Worm (Caenorhabditis elegans) whole organism, L3 larva: ENCODE results near the gene T24F1.4.

Experiments used
- R02D3.7 ChIP-seq: fragments of 150-350 bp; optimal IDR thresholded peaks from 2 replicates; lab custom pipeline; 2014; ENCODE audit warnings: missing biosample characterization, missing genetic modification characterization
- ZK546.5 ChIP-seq: sonication (generic microtip); optimal IDR thresholded peaks from 2 replicates; lab custom pipeline; 2017; ENCODE audit warnings: missing biosample characterization, missing genetic modification characterization
- aly-2 ChIP-seq: fragments of 150-350 bp; optimal IDR thresholded peaks from 2 replicates; lab custom pipeline; 2014; ENCODE audit warnings: missing biosample characterization, missing genetic modification characterization
- ceh-82 ChIP-seq: fragments of 150-350 bp; optimal IDR thresholded peaks from 2 replicates; lab custom pipeline; 2014; ENCODE audit warnings: missing biosample characterization, missing genetic modification characterization
- ceh-9 ChIP-seq: sonication (generic microtip); optimal IDR thresholded peaks from 2 replicates; lab custom pipeline; 2018; ENCODE audit warnings: missing biosample characterization, missing genetic modification characterization
- egl-27 ChIP-seq: sonication (generic microtip); optimal IDR thresholded peaks from 4 replicates; lab custom pipeline; 2017; ENCODE audit warnings: missing biosample characterization, missing genetic modification reagents, missing genetic modification characterization
- elt-1 ChIP-seq: fragments of 150-350 bp; optimal IDR thresholded peaks from 2 replicates; lab custom pipeline; 2014; ENCODE audit warnings: missing biosample characterization, missing genetic modification characterization
- elt-2 ChIP-seq: sonication (generic microtip); optimal IDR thresholded peaks from 2 replicates; lab custom pipeline; 2016; ENCODE audit warnings: missing genetic modification reagents, mild to moderate bottlenecking, missing genetic modification characterization, missing compliant biosample characterization
- elt-3 ChIP-seq, 3 experiments: fragments of 150-350 bp in 1 of 3; sonication (generic microtip) in 2 of 3; optimal IDR thresholded peaks; 2 replicates in 2 of 3; 4 replicates in 1 of 3; lab custom pipeline; 2014 to 2017; ENCODE audit warnings: missing biosample characterization in 3 of 3, missing genetic modification characterization in 3 of 3
- eor-1 ChIP-seq, 2 experiments: fragments of 150-350 bp; optimal IDR thresholded peaks; 2 replicates each; lab custom pipeline; 2014 to 2018; ENCODE audit warnings: missing biosample characterization in 2 of 2, missing genetic modification characterization in 2 of 2
- fkh-10 ChIP-seq: sonication (generic microtip); optimal IDR thresholded peaks from 2 replicates; lab custom pipeline; 2017; ENCODE audit warnings: missing biosample characterization, missing genetic modification reagents, missing genetic modification characterization
- fkh-2 ChIP-seq: fragments of 150-350 bp; optimal IDR thresholded peaks from 2 replicates; lab custom pipeline; 2014; ENCODE audit warnings: missing biosample characterization, missing genetic modification reagents, missing genetic modification characterization
- lin-39 ChIP-seq: fragments of 150-350 bp; optimal IDR thresholded peaks from 2 replicates; lab custom pipeline; 2018; ENCODE audit warnings: missing biosample characterization, missing genetic modification reagents, missing genetic modification characterization
- lsy-12 ChIP-seq: sonication (generic microtip); optimal IDR thresholded peaks from 2 replicates; lab custom pipeline; 2016; ENCODE audit warnings: mild to moderate bottlenecking, missing genetic modification characterization, missing compliant biosample characterization
- mdl-1 ChIP-seq: fragments of 150-350 bp; optimal IDR thresholded peaks from 2 replicates; lab custom pipeline; 2014; ENCODE audit warnings: missing biosample characterization, missing genetic modification characterization
- mml-1 ChIP-seq: fragments of 150-350 bp; sonication (generic microtip); optimal IDR thresholded peaks from 3 replicates; lab custom pipeline; 2014; ENCODE audit warnings: missing biosample characterization, missing genetic modification characterization
- nfya-1 ChIP-seq: sonication (generic microtip); optimal IDR thresholded peaks from 2 replicates; lab custom pipeline; 2017; ENCODE audit warnings: missing genetic modification characterization, mild to moderate bottlenecking, missing compliant biosample characterization, antibody characterized with exemption, moderate library complexity; ENCODE audit not compliant: insufficient read depth
- nhr-23 ChIP-seq: fragments of 150-350 bp; optimal IDR thresholded peaks from 2 replicates; lab custom pipeline; 2014; ENCODE audit warnings: missing biosample characterization, missing genetic modification reagents, missing genetic modification characterization
- nhr-237 ChIP-seq: fragments of 150-350 bp; optimal IDR thresholded peaks from 2 replicates; lab custom pipeline; 2014; ENCODE audit warnings: missing biosample characterization, missing genetic modification characterization
- nhr-25 ChIP-seq: sonication (generic microtip); optimal IDR thresholded peaks from 2 replicates; lab custom pipeline; 2017; ENCODE audit warnings: missing biosample characterization, missing genetic modification characterization
- nhr-28 ChIP-seq: fragments of 150-350 bp; optimal IDR thresholded peaks from 2 replicates; lab custom pipeline; 2014; ENCODE audit warnings: missing biosample characterization, missing genetic modification characterization
- nhr-76 ChIP-seq: fragments of 150-350 bp; sonication (generic microtip); optimal IDR thresholded peaks from 5 replicates; lab custom pipeline; 2014; ENCODE audit warnings: missing biosample characterization, missing genetic modification characterization
- nhr-77 ChIP-seq: fragments of 150-350 bp; optimal IDR thresholded peaks from 2 replicates; lab custom pipeline; 2014; ENCODE audit warnings: missing biosample characterization, missing genetic modification characterization
- pha-4 ChIP-seq: fragments of 150-350 bp; optimal IDR thresholded peaks from 2 replicates; lab custom pipeline; 2014; ENCODE audit warnings: missing biosample characterization, missing genetic modification reagents, missing genetic modification characterization
- pqm-1 ChIP-seq: fragments of 150-350 bp; optimal IDR thresholded peaks from 2 replicates; lab custom pipeline; 2017; ENCODE audit warnings: missing biosample characterization, missing genetic modification characterization, inconsistent platforms
- skn-1 ChIP-seq: fragments of 150-350 bp; optimal IDR thresholded peaks from 2 replicates; lab custom pipeline; 2014; ENCODE audit warnings: missing biosample characterization, missing genetic modification characterization
- tbx-2 ChIP-seq: sonication (generic microtip); optimal IDR thresholded peaks from 2 replicates; lab custom pipeline; 2016; ENCODE audit warnings: mild to moderate bottlenecking, missing genetic modification characterization, missing compliant biosample characterization
- unc-39 ChIP-seq: sonication (generic microtip); optimal IDR thresholded peaks from 4 replicates; lab custom pipeline; 2017; ENCODE audit warnings: missing biosample characterization, missing genetic modification characterization
- unc-62 ChIP-seq: fragments of 150-350 bp; sonication (generic microtip); optimal IDR thresholded peaks from 4 replicates; lab custom pipeline; 2014; ENCODE audit warnings: missing biosample characterization, missing genetic modification reagents, missing genetic modification characterization
- zag-1 ChIP-seq: fragments of 150-350 bp; optimal IDR thresholded peaks from 2 replicates; lab custom pipeline; 2014; ENCODE audit warnings: missing biosample characterization, missing genetic modification characterization
- ztf-11 ChIP-seq: fragments of 150-350 bp; optimal IDR thresholded peaks from 2 replicates; lab custom pipeline; 2014; ENCODE audit warnings: missing biosample characterization, missing genetic modification characterization
- ztf-4 ChIP-seq: fragments of 150-350 bp; optimal IDR thresholded peaks from 2 replicates; lab custom pipeline; 2014; ENCODE audit warnings: missing biosample characterization, missing genetic modification characterization

The T24F1.4 gene

ce11 chrII:11283803-11284202, 30.3 kb downstream of the T24F1.4 start:
- TF ChIP-seq elt-3 (tag; optimal IDR thresholded peaks at IDR 0.05; lab: Kevin White, UChicago) (no peak), ceh-82 (tag; lab: Kevin White, UChicago) (no peak), skn-1 (no peak), fkh-2 (tag; lab: Kevin White, UChicago) (no peak), unc-62 (GFP tag; lab: Kevin White, UChicago) (no peak), lsy-12 (no peak), pqm-1 (tag; lab: Kevin White, UChicago) (peak; percentile 31), ZK546.5 (tag; lab: Kevin White, UChicago) (no peak), pha-4 (no peak), elt-2 (tag; lab: Kevin White, UChicago) (peak; percentile 63), ceh-9 (tag; lab: Kevin White, UChicago) (no peak), nfya-1 (tag; lab: Kevin White, UChicago) (no peak), nhr-28 (no peak), fkh-10 (no peak)

- TF ChIP-seq R02D3.7 (tag; lab: Kevin White, UChicago) (no peak), lin-39 (tag; lab: Kevin White, UChicago) (peak; percentile 1), zag-1 (tag; lab: Kevin White, UChicago) (no peak), ztf-4 (tag; lab: Kevin White, UChicago) (no peak), fkh-2 (tag; lab: Kevin White, UChicago) (no peak), pha-4 (no peak)
Observed at ce11 chrII:11283013-11283412, 31.1 kb downstream of the T24F1.4 start.

ce11 chrII:11281666-11282065, 32.4 kb downstream of the T24F1.4 start, which contains the start of gene unc-130:
Gene unc-130 (plus strand): TSS chrII:11281966.
- TF ChIP-seq ZK546.5 (tag; lab: Kevin White, UChicago) (no peak), nhr-23 (tag; lab: Kevin White, UChicago) (no peak), elt-2 (tag; lab: Kevin White, UChicago) (peak; percentile 27), elt-1 (tag; lab: Kevin White, UChicago) (no peak)

ce11 chrII:11281177-11281576, 32.9 kb downstream of the T24F1.4 start:
- TF ChIP-seq aly-2 (tag; lab: Kevin White, UChicago) = no peak
- TF ChIP-seq eor-1 (tag; optimal IDR thresholded peaks at IDR 0.05; lab: Kevin White, UChicago) = no peak
- no peak for TF ChIP-seq tbx-2 (tag; lab: Kevin White, UChicago)
- TF ChIP-seq mml-1 (tag; lab: Kevin White, UChicago) = no peak
- TF ChIP-seq nhr-28 = no peak
- no peak for TF ChIP-seq nhr-237 (tag; lab: Kevin White, UChicago)
- no peak for TF ChIP-seq elt-1 (tag; lab: Kevin White, UChicago)
- no peak for TF ChIP-seq egl-27 (tag; lab: Kevin White, UChicago)
- TF ChIP-seq ceh-9 (tag; lab: Kevin White, UChicago) = no peak
- no peak for TF ChIP-seq mdl-1 (tag; lab: Kevin White, UChicago)
- no peak for TF ChIP-seq lsy-12
- TF ChIP-seq nhr-76 (tag; lab: Kevin White, UChicago) = no peak
- no peak for TF ChIP-seq unc-39 (tag; lab: Kevin White, UChicago)

- peak; percentile 95 for TF ChIP-seq nfya-1 (tag; lab: Kevin White, UChicago)
- no peak for TF ChIP-seq nhr-76 (tag; lab: Kevin White, UChicago)
- TF ChIP-seq elt-2 (tag; lab: Kevin White, UChicago) = peak; percentile 8
Observed at ce11 chrII:11279971-11280370, 34.1 kb downstream of the T24F1.4 start.

- peak; percentile 24 for TF ChIP-seq nhr-25
- TF ChIP-seq nhr-28 = no peak
- no peak for TF ChIP-seq pha-4
- no peak for TF ChIP-seq ztf-11 (tag; lab: Kevin White, UChicago)
- no peak for TF ChIP-seq nhr-77 (tag; lab: Kevin White, UChicago)
- peak; percentile 12 for TF ChIP-seq elt-1 (tag; lab: Kevin White, UChicago)
- TF ChIP-seq nhr-23 (tag; lab: Kevin White, UChicago) = no peak
Observed at ce11 chrII:11276879-11277278, 37.2 kb downstream of the T24F1.4 start.
